Fruit fly (Drosophila melanogaster) whole organism, pupa: Measurements from ENCODE around the gene CG46303.

ENCODE experiments used
- CG10348 ChIP-seq: fragments of 200-800 bp; sonication (Bioruptor generic); IDR thresholded peaks from 2 replicates; pipeline ENCODE4 v1.3.6; 2022; ENCODE audit warnings: missing biosample characterization, missing genetic modification characterization
- CG12605 ChIP-seq: fragments of 200-800 bp; sonication (Bioruptor generic); IDR thresholded peaks from 2 replicates; pipeline ENCODE4 v1.3.6; 2022; ENCODE audit warnings: missing biosample characterization, missing genetic modification characterization
- CG13204 ChIP-seq: fragments of 200-800 bp; sonication (Bioruptor generic); optimal IDR thresholded peaks from 2 replicates; lab custom pipeline; 2018; ENCODE audit warnings: missing biosample characterization, mild to moderate bottlenecking, missing genetic modification characterization, moderate library complexity
- CG14655 ChIP-seq: fragments of 200-800 bp; sonication (Bioruptor generic); optimal IDR thresholded peaks from 3 replicates; lab custom pipeline; 2017; ENCODE audit warnings: mild to moderate bottlenecking, missing biosample characterization, missing genetic modification reagents, missing genetic modification characterization
- CG15710 ChIP-seq: fragments of 200-800 bp; sonication (Bioruptor generic); optimal IDR thresholded peaks from 2 replicates; lab custom pipeline; 2018; ENCODE audit warnings: missing biosample characterization, mild to moderate bottlenecking, missing genetic modification characterization, moderate library complexity
- CG17806 ChIP-seq: fragments of 200-800 bp; sonication (Bioruptor generic); optimal IDR thresholded peaks from 2 replicates; lab custom pipeline; 2018; ENCODE audit warnings: missing biosample characterization, mild to moderate bottlenecking, missing genetic modification characterization, moderate library complexity
- CG34367 ChIP-seq: fragments of 200-800 bp; sonication (Bioruptor generic); optimal IDR thresholded peaks from 2 replicates; lab custom pipeline; 2018; ENCODE audit warnings: missing biosample characterization, mild to moderate bottlenecking, missing genetic modification characterization
- D1 ChIP-seq: fragments of 200-800 bp; sonication (Bioruptor generic); optimal IDR thresholded peaks from 2 replicates; lab custom pipeline; 2018; ENCODE audit warnings: missing biosample characterization, mild to moderate bottlenecking, missing genetic modification characterization, moderate library complexity
- EcR ChIP-seq: fragments of 200-800 bp; sonication (Bioruptor generic); optimal IDR thresholded peaks from 3 replicates; lab custom pipeline; 2019; ENCODE audit warnings: missing biosample characterization, missing genetic modification characterization, mild to moderate bottlenecking, moderate library complexity, missing genetic modification reagents
- Ets98B ChIP-seq: fragments of 200-800 bp; sonication (Bioruptor generic); IDR thresholded peaks from 2 replicates; pipeline ENCODE4 v1.3.6; 2022; ENCODE audit warnings: missing biosample characterization, missing genetic modification characterization
- Pif1B ChIP-seq: fragments of 200-800 bp; sonication (Bioruptor generic); optimal IDR thresholded peaks from 3 replicates; lab custom pipeline; 2016; ENCODE audit warnings: missing biosample characterization, missing genetic modification characterization
- Snoo ChIP-seq: fragments of 200-800 bp; sonication (Bioruptor generic); optimal IDR thresholded peaks from 3 replicates; lab custom pipeline; 2017; ENCODE audit warnings: missing biosample characterization, mild to moderate bottlenecking, missing genetic modification characterization, inconsistent platforms
- gl ChIP-seq: fragments of 200-800 bp; sonication (Bioruptor generic); optimal IDR thresholded peaks from 2 replicates; lab custom pipeline; 2018; ENCODE audit warnings: missing biosample characterization, mild to moderate bottlenecking, missing genetic modification characterization

DNA sequence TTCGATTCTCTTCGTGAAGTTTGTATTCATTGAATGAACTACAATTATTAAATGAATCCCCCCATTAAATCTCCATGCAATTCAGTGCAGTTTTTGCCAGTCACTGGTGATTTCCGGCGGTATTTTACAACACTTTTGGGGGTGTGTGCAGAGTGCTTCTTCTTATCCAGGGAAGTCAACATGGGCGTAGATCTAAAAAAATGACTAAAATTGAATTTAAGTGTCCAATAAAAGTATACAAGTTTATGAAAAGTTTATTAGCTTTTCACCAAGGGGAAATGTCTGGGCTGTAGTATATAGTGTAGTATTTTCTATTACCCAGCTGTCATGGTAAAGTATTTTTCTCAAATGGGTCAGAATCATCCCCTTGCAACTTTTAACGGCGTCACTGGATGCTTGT, 30.3 kb upstream of the CG46303 start, which contains the start of gene Hpf1:
- peak; percentile 99 for TF ChIP-seq CG15710
- peak; percentile 97 for TF ChIP-seq CG10348 (GFP tag; lab: Robert Waterston, UW)
- TF ChIP-seq CG34367 (tag; lab: Kevin White, UChicago) = peak; percentile 99
- TF ChIP-seq Snoo (tag; lab: Kevin White, UChicago) = peak; percentile 99
- TF ChIP-seq Ets98B (GFP tag; lab: Robert Waterston, UW) = peak; percentile 98
- TF ChIP-seq CG17806 (tag; lab: Kevin White, UChicago) = peak; percentile 99
- TF ChIP-seq EcR (GFP tag; lab: Kevin White, UChicago) = peak; percentile 63
- peak; percentile 98 for TF ChIP-seq CG12605 (GFP tag; lab: Robert Waterston, UW)
- peak; percentile 98 for TF ChIP-seq gl (tag; lab: Kevin White, UChicago)
- TF ChIP-seq CG14655 = peak; percentile 99
- peak; percentile 92 for TF ChIP-seq CG13204 (GFP tag; lab: Kevin White, UChicago)
- TF ChIP-seq D1 (tag; lab: Kevin White, UChicago) = no peak
- TF ChIP-seq Pif1B (GFP tag; lab: Kevin White, UChicago) = peak; percentile 99
